Worm (Caenorhabditis elegans) whole organism, L3 larva: ENCODE data around the gene clec-261.

Experiments used
- ZK546.5 ChIP-seq: sonication (generic microtip); optimal IDR thresholded peaks from 2 replicates; lab custom pipeline; 2017; ENCODE audit warnings: missing biosample characterization, missing genetic modification characterization
- aly-2 ChIP-seq: fragments of 150-350 bp; optimal IDR thresholded peaks from 2 replicates; lab custom pipeline; 2014; ENCODE audit warnings: missing biosample characterization, missing genetic modification characterization
- ama-1 ChIP-seq: fragments of 150-350 bp; optimal IDR thresholded peaks from 2 replicates; lab custom pipeline; 2018
- ceh-16 ChIP-seq: sonication (generic microtip); optimal IDR thresholded peaks from 2 replicates; lab custom pipeline; 2017; ENCODE audit warnings: missing biosample characterization, missing genetic modification characterization
- ceh-28 ChIP-seq: fragments of 150-350 bp; optimal IDR thresholded peaks from 2 replicates; lab custom pipeline; 2014; ENCODE audit warnings: missing biosample characterization, missing genetic modification reagents, missing genetic modification characterization
- ceh-9 ChIP-seq: sonication (generic microtip); optimal IDR thresholded peaks from 2 replicates; lab custom pipeline; 2018; ENCODE audit warnings: missing biosample characterization, missing genetic modification characterization
- daf-12 ChIP-seq: fragments of 150-350 bp; optimal IDR thresholded peaks from 2 replicates; lab custom pipeline; 2014; ENCODE audit warnings: missing biosample characterization, missing genetic modification reagents, missing genetic modification characterization
- egl-27 ChIP-seq: sonication (generic microtip); optimal IDR thresholded peaks from 4 replicates; lab custom pipeline; 2017; ENCODE audit warnings: missing biosample characterization, missing genetic modification reagents, missing genetic modification characterization
- egl-5 ChIP-seq: fragments of 150-350 bp; optimal IDR thresholded peaks from 2 replicates; lab custom pipeline; 2017; ENCODE audit warnings: missing biosample characterization, missing genetic modification reagents, missing genetic modification characterization, inconsistent platforms
- elt-1 ChIP-seq: fragments of 150-350 bp; optimal IDR thresholded peaks from 2 replicates; lab custom pipeline; 2014; ENCODE audit warnings: missing biosample characterization, missing genetic modification characterization
- elt-2 ChIP-seq: sonication (generic microtip); optimal IDR thresholded peaks from 2 replicates; lab custom pipeline; 2016; ENCODE audit warnings: missing genetic modification reagents, mild to moderate bottlenecking, missing genetic modification characterization, missing compliant biosample characterization
- elt-3 ChIP-seq, 3 experiments: fragments of 150-350 bp in 1 of 3; sonication (generic microtip) in 2 of 3; optimal IDR thresholded peaks; 2 replicates in 2 of 3; 4 replicates in 1 of 3; lab custom pipeline; 2014 to 2017; ENCODE audit warnings: missing biosample characterization in 3 of 3, missing genetic modification characterization in 3 of 3
- fkh-2 ChIP-seq: fragments of 150-350 bp; optimal IDR thresholded peaks from 2 replicates; lab custom pipeline; 2014; ENCODE audit warnings: missing biosample characterization, missing genetic modification reagents, missing genetic modification characterization
- fos-1 ChIP-seq: fragments of 150-350 bp; optimal IDR thresholded peaks from 2 replicates; lab custom pipeline; 2014; ENCODE audit warnings: missing biosample characterization, missing genetic modification characterization
- hmg-11 ChIP-seq: sonication (generic microtip); optimal IDR thresholded peaks from 2 replicates; lab custom pipeline; 2016; ENCODE audit warnings: missing genetic modification characterization, missing compliant biosample characterization
- lin-15B ChIP-seq: fragments of 150-350 bp; optimal IDR thresholded peaks from 2 replicates; lab custom pipeline; 2014; ENCODE audit warnings: missing biosample characterization, missing genetic modification characterization
- lin-39 ChIP-seq: fragments of 150-350 bp; optimal IDR thresholded peaks from 2 replicates; lab custom pipeline; 2018; ENCODE audit warnings: missing biosample characterization, missing genetic modification reagents, missing genetic modification characterization
- mml-1 ChIP-seq: fragments of 150-350 bp; sonication (generic microtip); optimal IDR thresholded peaks from 3 replicates; lab custom pipeline; 2014; ENCODE audit warnings: missing biosample characterization, missing genetic modification characterization
- nfya-1 ChIP-seq: sonication (generic microtip); optimal IDR thresholded peaks from 2 replicates; lab custom pipeline; 2017; ENCODE audit warnings: missing genetic modification characterization, mild to moderate bottlenecking, missing compliant biosample characterization, antibody characterized with exemption, moderate library complexity; ENCODE audit not compliant: insufficient read depth
- nhr-11 ChIP-seq: fragments of 150-350 bp; optimal IDR thresholded peaks from 2 replicates; lab custom pipeline; 2014; ENCODE audit warnings: missing biosample characterization, missing genetic modification characterization
- nhr-23 ChIP-seq: fragments of 150-350 bp; optimal IDR thresholded peaks from 2 replicates; lab custom pipeline; 2014; ENCODE audit warnings: missing biosample characterization, missing genetic modification reagents, missing genetic modification characterization
- nhr-237 ChIP-seq: fragments of 150-350 bp; optimal IDR thresholded peaks from 2 replicates; lab custom pipeline; 2014; ENCODE audit warnings: missing biosample characterization, missing genetic modification characterization
- nhr-25 ChIP-seq: sonication (generic microtip); optimal IDR thresholded peaks from 2 replicates; lab custom pipeline; 2017; ENCODE audit warnings: missing biosample characterization, missing genetic modification characterization
- nhr-43 ChIP-seq: sonication (generic microtip); optimal IDR thresholded peaks from 2 replicates; lab custom pipeline; 2016; ENCODE audit warnings: mild to moderate bottlenecking, missing genetic modification characterization, missing compliant biosample characterization; ENCODE audit not compliant: poor library complexity, severe bottlenecking
- nhr-76 ChIP-seq: fragments of 150-350 bp; sonication (generic microtip); optimal IDR thresholded peaks from 5 replicates; lab custom pipeline; 2014; ENCODE audit warnings: missing biosample characterization, missing genetic modification characterization
- pqm-1 ChIP-seq: fragments of 150-350 bp; optimal IDR thresholded peaks from 2 replicates; lab custom pipeline; 2017; ENCODE audit warnings: missing biosample characterization, missing genetic modification characterization, inconsistent platforms
- skn-1 ChIP-seq: fragments of 150-350 bp; optimal IDR thresholded peaks from 2 replicates; lab custom pipeline; 2014; ENCODE audit warnings: missing biosample characterization, missing genetic modification characterization
- tbx-2 ChIP-seq: sonication (generic microtip); optimal IDR thresholded peaks from 2 replicates; lab custom pipeline; 2016; ENCODE audit warnings: mild to moderate bottlenecking, missing genetic modification characterization, missing compliant biosample characterization
- unc-39 ChIP-seq: sonication (generic microtip); optimal IDR thresholded peaks from 4 replicates; lab custom pipeline; 2017; ENCODE audit warnings: missing biosample characterization, missing genetic modification characterization
- unc-62 ChIP-seq: fragments of 150-350 bp; sonication (generic microtip); optimal IDR thresholded peaks from 4 replicates; lab custom pipeline; 2014; ENCODE audit warnings: missing biosample characterization, missing genetic modification reagents, missing genetic modification characterization
- ztf-4 ChIP-seq: fragments of 150-350 bp; optimal IDR thresholded peaks from 2 replicates; lab custom pipeline; 2014; ENCODE audit warnings: missing biosample characterization, missing genetic modification characterization

Gene clec-261

ce11 chrV:20269661-20270137 lies 24.6 kb downstream of the clec-261 start, which contains the start of the genes prmt-1 and cdkr-3 (continued):
- no peak for TF ChIP-seq elt-1 (tag; lab: Kevin White, UChicago)

ce11 chrV:20266992-20267391 lies 27.3 kb downstream of the clec-261 start, which contains the start of gene mdt-17:
Gene mdt-17 (minus strand): TSS chrV:20267247.
- TF ChIP-seq tbx-2 (tag; lab: Kevin White, UChicago): no peak
- TF ChIP-seq nhr-237 (tag; lab: Kevin White, UChicago): no peak
- no peak for TF ChIP-seq ceh-16
- TF ChIP-seq fkh-2 (tag; lab: Kevin White, UChicago): no peak
- TF ChIP-seq egl-27 (tag; lab: Kevin White, UChicago): no peak
- no peak for TF ChIP-seq ztf-4 (tag; lab: Kevin White, UChicago)
- TF ChIP-seq unc-39 (tag; lab: Kevin White, UChicago): no peak
- TF ChIP-seq nhr-23 (tag; lab: Kevin White, UChicago): no peak
- no peak for TF ChIP-seq ZK546.5 (tag; lab: Kevin White, UChicago)
- TF ChIP-seq lin-39: no peak
- TF ChIP-seq ceh-9 (tag; lab: Kevin White, UChicago): no peak
- TF ChIP-seq skn-1 (tag; lab: Kevin White, UChicago): no peak
- TF ChIP-seq egl-5: no peak
- TF ChIP-seq nhr-76 (tag; lab: Kevin White, UChicago): no peak
- TF ChIP-seq fos-1 (tag; lab: Kevin White, UChicago): no peak

DNA sequence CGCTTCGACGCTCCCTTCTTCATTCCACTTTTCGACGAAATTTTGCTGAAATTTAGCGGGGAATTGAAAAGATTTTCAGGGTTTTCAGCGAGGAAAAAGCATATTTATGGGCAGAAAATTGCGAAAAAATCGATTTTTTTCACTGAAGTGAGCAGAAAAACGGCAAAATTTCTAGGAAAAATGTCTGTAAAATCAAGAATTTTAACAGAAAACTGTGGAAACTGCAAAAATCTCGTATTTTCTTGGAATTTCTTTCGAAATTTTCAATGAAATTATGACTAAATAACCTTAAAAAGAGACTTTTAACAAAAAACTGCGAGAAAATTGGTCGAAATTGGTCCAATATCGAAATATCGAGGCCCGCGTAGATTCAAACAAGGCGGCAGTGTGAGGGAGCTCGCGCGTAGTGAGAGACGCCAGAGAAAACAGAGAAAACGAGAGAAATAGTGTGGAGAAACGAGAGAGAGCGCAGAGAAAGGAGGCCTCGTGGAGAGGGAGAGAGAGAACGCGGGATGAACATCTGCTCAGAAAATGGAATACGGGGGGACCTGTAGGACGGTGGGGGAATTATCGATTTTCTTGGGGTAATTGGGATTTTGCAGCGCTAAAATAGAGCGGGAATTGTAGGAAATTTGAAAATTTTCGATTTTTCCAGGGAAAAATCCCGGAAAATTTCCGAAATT lies 44.7 kb downstream of the clec-261 start, which contains the start of gene swsn-1:
Gene swsn-1 (minus strand): TSS at position 51 of the 683 bp plus-strand sequence.
- no peak for TF ChIP-seq ZK546.5 (tag; lab: Kevin White, UChicago)
- TF ChIP-seq pqm-1: peak; percentile 6
- TF ChIP-seq nhr-23 (tag; lab: Kevin White, UChicago): no peak
- peak; percentile 36 for TF ChIP-seq ceh-28
- no peak for TF ChIP-seq nhr-25 (tag; lab: Kevin White, UChicago)
- TF ChIP-seq hmg-11 (tag; lab: Kevin White, UChicago): peak; percentile 85
- TF ChIP-seq lin-15B: peak; percentile 10
- peak; percentile 63 for TF ChIP-seq nfya-1 (tag; lab: Kevin White, UChicago)

DNA sequence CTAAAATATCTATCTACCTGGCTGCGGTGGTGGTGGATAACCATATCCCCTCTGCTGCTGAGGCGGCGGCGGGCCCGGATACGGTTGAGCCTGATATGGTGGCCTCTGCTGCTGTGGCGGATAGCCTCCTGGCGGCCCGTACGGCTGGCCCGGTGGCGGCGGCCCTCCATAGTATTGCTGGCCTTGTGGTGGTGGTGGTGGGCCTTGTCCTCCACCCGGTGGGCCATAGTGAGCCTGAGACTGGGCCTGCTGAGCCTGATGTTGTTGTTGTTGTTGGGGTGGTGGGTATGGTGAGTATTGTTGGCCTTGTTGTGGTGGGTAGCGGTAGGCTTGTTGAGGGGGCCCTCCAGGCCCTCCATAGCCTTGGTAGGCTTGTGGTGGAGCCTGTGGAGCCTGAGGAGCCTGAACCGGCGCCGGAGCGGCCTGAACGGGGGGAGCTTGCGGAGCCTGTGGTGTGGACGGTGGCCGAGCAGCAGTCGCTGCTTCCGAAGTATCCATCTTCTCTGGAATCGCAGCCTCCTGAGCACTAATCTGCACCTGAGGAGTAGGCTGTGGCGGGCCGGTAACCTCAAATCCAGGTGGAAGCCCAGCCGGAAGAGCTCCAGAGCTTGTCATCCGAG lies 52.9 kb downstream of the clec-261 start:
- TF ChIP-seq hmg-11 (tag; lab: Kevin White, UChicago): no peak
- TF ChIP-seq elt-2 (tag; lab: Kevin White, UChicago): no peak
- TF ChIP-seq nhr-43: no peak
- TF ChIP-seq nfya-1 (tag; lab: Kevin White, UChicago): no peak
- no peak for TF ChIP-seq unc-62
- TF ChIP-seq unc-39 (tag; lab: Kevin White, UChicago): no peak
- TF ChIP-seq lin-15B: no peak
- TF ChIP-seq fkh-2 (tag; lab: Kevin White, UChicago): no peak
- no peak for TF ChIP-seq ceh-9 (tag; lab: Kevin White, UChicago)
- no peak for TF ChIP-seq tbx-2 (tag; lab: Kevin White, UChicago)
- no peak for TF ChIP-seq nhr-11 (tag; lab: Kevin White, UChicago)
- TF ChIP-seq daf-12: no peak
- no peak for TF ChIP-seq aly-2 (tag; lab: Kevin White, UChicago)
- TF ChIP-seq pqm-1: no peak
- TF ChIP-seq mml-1: no peak
- no peak for TF ChIP-seq nhr-76 (tag; lab: Kevin White, UChicago)
- no peak for TF ChIP-seq nhr-237 (tag; lab: Kevin White, UChicago)
- no peak for TF ChIP-seq elt-3 (tag; optimal IDR thresholded peaks at IDR 0.05; lab: Kevin White, UChicago)
- TF ChIP-seq ama-1 (lab: Kevin White, UChicago): no peak
